Worm (Caenorhabditis elegans): ENCODE data around the gene vms-1.
A peak's percentile ranks its signal among the peaks of the same experiment; 100 is the strongest.

Gene vms-1

ce11 chrIII:8136517-8137099 lies 48.3 kb downstream of the vms-1 start (continued):
- no peak for TF ChIP-seq F16B12.6 (tag; optimal IDR thresholded peaks at IDR 0.05)
- TF ChIP-seq fkh-10 (GFP tag; optimal IDR thresholded peaks at IDR 0.05), result no peak
- TF ChIP-seq ceh-82 (tag; optimal IDR thresholded peaks at IDR 0.05), result no peak
- TF ChIP-seq fkh-8 (tag; optimal IDR thresholded peaks at IDR 0.05), result no peak
- no peak for TF ChIP-seq unc-130 (tag; optimal IDR thresholded peaks at IDR 0.05)
- no peak for TF ChIP-seq ceh-63 (GFP tag; optimal IDR thresholded peaks at IDR 0.05)
- no peak for TF ChIP-seq dpl-1 (GFP tag; optimal IDR thresholded peaks at IDR 0.05)
- peak; percentile 37 for TF ChIP-seq nhr-77 (tag; optimal IDR thresholded peaks at IDR 0.05)
- no peak for TF ChIP-seq ztf-11 (tag; optimal IDR thresholded peaks at IDR 0.05)
- no peak for TF ChIP-seq ces-1 (GFP tag; optimal IDR thresholded peaks at IDR 0.05)
- TF ChIP-seq mef-2 (tag; optimal IDR thresholded peaks at IDR 0.05), result no peak
- TF ChIP-seq ets-5 (GFP tag; IDR thresholded peaks at IDR 0.05), result no peak
- no peak for TF ChIP-seq mab-9 (GFP tag; IDR thresholded peaks at IDR 0.05)
- TF ChIP-seq efl-3 (GFP tag; optimal IDR thresholded peaks at IDR 0.05), result no peak
- TF ChIP-seq elt-2 (tag; optimal IDR thresholded peaks at IDR 0.05), result no peak
- TF ChIP-seq nhr-20 (tag; optimal IDR thresholded peaks at IDR 0.05), result peak; percentile 39
- TF ChIP-seq ceh-90 (tag; optimal IDR thresholded peaks at IDR 0.05), result no peak
- no peak for TF ChIP-seq pax-3 (tag; optimal IDR thresholded peaks at IDR 0.05)
- no peak for TF ChIP-seq sox-4 (tag; optimal IDR thresholded peaks at IDR 0.05)
- peak; percentile 44 for TF ChIP-seq nhr-19 (GFP tag; conservative IDR thresholded peaks at IDR 0.05)
- TF ChIP-seq nhr-85 (tag), result no peak
- no peak for TF ChIP-seq snu-23 (GFP tag; optimal IDR thresholded peaks at IDR 0.05)
- no peak for TF ChIP-seq nhr-84 (tag; optimal IDR thresholded peaks at IDR 0.05)
- TF ChIP-seq egl-13 (tag; optimal IDR thresholded peaks at IDR 0.05), result no peak
- no peak for TF ChIP-seq nhr-28 (tag; optimal IDR thresholded peaks at IDR 0.05)
- no peak for TF ChIP-seq zag-1 (tag; optimal IDR thresholded peaks at IDR 0.05)
- TF ChIP-seq nhr-90 (tag; optimal IDR thresholded peaks at IDR 0.05; ENCODE audit: poor library complexity), result no peak
- no peak for TF ChIP-seq nhr-47 (tag; optimal IDR thresholded peaks at IDR 0.05)
- TF ChIP-seq egl-27 (tag; optimal IDR thresholded peaks at IDR 0.05), result no peak
- no peak for TF ChIP-seq ceh-8 (GFP tag; optimal IDR thresholded peaks at IDR 0.05)
- TF ChIP-seq mdl-1 (tag; optimal IDR thresholded peaks at IDR 0.05), result peak in 1 of 2 experiments; percentile 34
- TF ChIP-seq Y116A8C.19 (tag; optimal IDR thresholded peaks at IDR 0.05; ENCODE audit: borderline replicate concordance), result no peak
- TF ChIP-seq elt-3 (tag; optimal IDR thresholded peaks at IDR 0.05), result no peak
- TF ChIP-seq jun-1 (tag; optimal IDR thresholded peaks at IDR 0.05), result no peak
- no peak for TF ChIP-seq C16A3.4 (tag; optimal IDR thresholded peaks at IDR 0.05)
- TF ChIP-seq blmp-1 (tag; optimal IDR thresholded peaks at IDR 0.05), result no peak
- TF ChIP-seq unc-98 (GFP tag; IDR thresholded peaks at IDR 0.05), result no peak
- no peak for TF ChIP-seq nhr-11 (tag; optimal IDR thresholded peaks at IDR 0.05)
- TF ChIP-seq hlh-4 (tag; optimal IDR thresholded peaks at IDR 0.05), result no peak
- no peak for TF ChIP-seq nhr-237 (tag; optimal IDR thresholded peaks at IDR 0.05)
- TF ChIP-seq nhr-71 (tag; optimal IDR thresholded peaks at IDR 0.05), result peak; percentile 49
- no peak for TF ChIP-seq lin-14 (GFP tag; optimal IDR thresholded peaks at IDR 0.05)
- no peak for TF ChIP-seq isw-1 (GFP tag; IDR thresholded peaks at IDR 0.05)
- no peak for TF ChIP-seq mep-1 (tag; optimal IDR thresholded peaks at IDR 0.05)
- TF ChIP-seq ztf-4 (tag; optimal IDR thresholded peaks at IDR 0.05), result no peak
- TF ChIP-seq lin-35 (GFP tag; optimal IDR thresholded peaks at IDR 0.05), result no peak
- no peak for TF ChIP-seq lin-15B (tag; optimal IDR thresholded peaks at IDR 0.05)
- no peak for TF ChIP-seq pag-3 (tag; optimal IDR thresholded peaks at IDR 0.05; ENCODE audit: borderline replicate concordance, insufficient read depth)
- TF ChIP-seq snpc-4 (tag; optimal IDR thresholded peaks at IDR 0.05), result no peak
- no peak for TF ChIP-seq pqm-1 (tag; optimal IDR thresholded peaks at IDR 0.05)
- TF ChIP-seq fkh-4 (tag; optimal IDR thresholded peaks at IDR 0.05; ENCODE audit: borderline replicate concordance), result no peak
- no peak for TF ChIP-seq ama-1 (optimal IDR thresholded peaks at IDR 0.05)
- no peak for TF ChIP-seq unc-86 (tag; optimal IDR thresholded peaks at IDR 0.05)

All from whole organism, L1 larva.